Fruit fly (Drosophila melanogaster) whole organism, embryonic: ENCODE measurements around the gene Nckx30C.

ENCODE experiments used
- Atf3 ChIP-seq: fragments of 200-800 bp; sonication (Bioruptor generic); optimal IDR thresholded peaks from 3 replicates; lab custom pipeline; 2016; ENCODE audit warnings: missing biosample characterization, missing genetic modification characterization
- Blimp-1 ChIP-seq: fragments of 200-800 bp; sonication (Bioruptor generic); optimal IDR thresholded peaks from 3 replicates; lab custom pipeline; 2018; ENCODE audit warnings: missing biosample characterization, missing genetic modification characterization, mild to moderate bottlenecking, moderate library complexity, missing genetic modification reagents
- CG10366 ChIP-seq: fragments of 200-800 bp; sonication (Bioruptor generic); IDR thresholded peaks from 2 replicates; pipeline ENCODE4 v1.3.6; 2022; ENCODE audit warnings: missing biosample characterization, missing genetic modification characterization
- CG12299 ChIP-seq: fragments of 200-800 bp; sonication (Bioruptor generic); optimal IDR thresholded peaks from 2 replicates; lab custom pipeline; 2018; ENCODE audit warnings: missing biosample characterization, mild to moderate bottlenecking, missing genetic modification characterization
- CG13424 ChIP-seq: fragments of 200-800 bp; sonication (Bioruptor generic); optimal IDR thresholded peaks from 2 replicates; lab custom pipeline; 2019; ENCODE audit warnings: missing biosample characterization, mild to moderate bottlenecking, missing genetic modification characterization, moderate library complexity
- CG14710 ChIP-seq: fragments of 200-800 bp; sonication (Bioruptor generic); optimal IDR thresholded peaks from 3 replicates; lab custom pipeline; 2019; ENCODE audit warnings: missing biosample characterization, mild to moderate bottlenecking, missing genetic modification characterization, moderate library complexity
- CG15479 ChIP-seq: fragments of 200-800 bp; sonication (Bioruptor generic); optimal IDR thresholded peaks from 3 replicates; lab custom pipeline; 2019; ENCODE audit warnings: missing biosample characterization, mild to moderate bottlenecking, missing genetic modification characterization, moderate library complexity
- CG17186 ChIP-seq: fragments of 200-800 bp; sonication (Bioruptor generic); optimal IDR thresholded peaks from 3 replicates; lab custom pipeline; 2017; ENCODE audit warnings: missing biosample characterization, missing genetic modification reagents, missing genetic modification characterization
- CG18011 ChIP-seq: fragments of 200-800 bp; sonication (Bioruptor generic); optimal IDR thresholded peaks from 2 replicates; lab custom pipeline; 2017; ENCODE audit warnings: missing biosample characterization, missing genetic modification characterization, mild to moderate bottlenecking, moderate library complexity, missing genotype
- CG18476 ChIP-seq: fragments of 200-800 bp; sonication (Bioruptor generic); optimal IDR thresholded peaks from 2 replicates; lab custom pipeline; 2016; ENCODE audit warnings: missing biosample characterization, mild to moderate bottlenecking, missing genetic modification characterization
- CG18599 ChIP-seq: fragments of 200-800 bp; sonication (Bioruptor generic); optimal IDR thresholded peaks from 3 replicates; lab custom pipeline; 2017; ENCODE audit warnings: missing biosample characterization, missing genetic modification characterization, mild to moderate bottlenecking, moderate library complexity, missing genetic modification reagents
- CG33557 ChIP-seq: fragments of 200-800 bp; sonication (Bioruptor generic); optimal IDR thresholded peaks from 2 replicates; lab custom pipeline; 2019; ENCODE audit warnings: missing biosample characterization, mild to moderate bottlenecking, missing genetic modification characterization, moderate library complexity
- CG34224 ChIP-seq: fragments of 200-800 bp; sonication (Bioruptor generic); IDR thresholded peaks from 3 replicates; pipeline ENCODE4 v1.3.6; 2022; ENCODE audit warnings: missing biosample characterization, missing genetic modification characterization; ENCODE audit not compliant: partially characterized antibody
- CG42726 ChIP-seq: fragments of 200-800 bp; sonication (Bioruptor generic); IDR thresholded peaks from 2 replicates; pipeline ENCODE4 v1.3.6; 2022; ENCODE audit warnings: missing biosample characterization, missing genetic modification characterization; ENCODE audit not compliant: partially characterized antibody
- CG6689 ChIP-seq: fragments of 200-800 bp; sonication (Bioruptor generic); IDR thresholded peaks from 2 replicates; pipeline ENCODE4 v1.3.6; 2022; ENCODE audit warnings: missing biosample characterization, missing genetic modification characterization
- CG7963 ChIP-seq: fragments of 200-800 bp; sonication (Bioruptor generic); IDR thresholded peaks from 3 replicates; pipeline ENCODE4 v1.3.6; 2022; ENCODE audit warnings: missing biosample characterization, missing genetic modification characterization; ENCODE audit not compliant: partially characterized antibody
- CG8281 ChIP-seq: fragments of 200-800 bp; sonication (Bioruptor generic); optimal IDR thresholded peaks from 2 replicates; lab custom pipeline; 2018; ENCODE audit warnings: missing biosample characterization, mild to moderate bottlenecking, missing genetic modification characterization, moderate library complexity
- CG9817 ChIP-seq: fragments of 200-800 bp; sonication (Bioruptor generic); optimal IDR thresholded peaks from 2 replicates; lab custom pipeline; 2018; ENCODE audit warnings: missing biosample characterization, mild to moderate bottlenecking, missing genetic modification characterization, moderate library complexity
- D ChIP-seq, 2 experiments: fragments of 200-800 bp in 1 of 2; fragments of >200 bp in 1 of 2; sonication (Bioruptor generic) in 1 of 2; optimal IDR thresholded peaks; 2 replicates in 1 of 2; 3 replicates in 1 of 2; lab custom pipeline; 2017; ENCODE audit warnings: mild to moderate bottlenecking in 1 of 2, missing biosample characterization in 1 of 2, missing genetic modification characterization in 1 of 2, missing genetic modification reagents in 1 of 2
- Dfd ChIP-seq, 2 experiments: fragments of >200 bp; optimal IDR thresholded peaks; 2 replicates each; lab custom pipeline; 2017; ENCODE audit warnings: missing biosample characterization in 2 of 2, missing genetic modification characterization in 2 of 2
- Dref ChIP-seq: fragments of 200-800 bp; sonication (Bioruptor generic); IDR thresholded peaks from 2 replicates; pipeline ENCODE4 v1.3.6; 2022; ENCODE audit warnings: missing biosample characterization, missing genetic modification characterization
- Ets65A ChIP-seq: fragments of 200-800 bp; sonication (Bioruptor generic); peaks from one replicate; lab custom pipeline; 2016; ENCODE audit warnings: missing biosample characterization, missing genetic modification characterization
- H2.0 ChIP-seq: fragments of 200-800 bp; sonication (Bioruptor generic); IDR thresholded peaks from 2 replicates; pipeline ENCODE4 v1.3.6; 2022; ENCODE audit warnings: missing biosample characterization, missing genetic modification characterization
- HHEX ChIP-seq: fragments of 200-800 bp; sonication (Bioruptor generic); optimal IDR thresholded peaks from 3 replicates; lab custom pipeline; 2017; ENCODE audit warnings: missing biosample characterization, mild to moderate bottlenecking, missing genetic modification characterization, missing genetic modification reagents
- Hr3 ChIP-seq: fragments of 200-800 bp; sonication (Bioruptor generic); optimal IDR thresholded peaks from 3 replicates; lab custom pipeline; 2016; ENCODE audit warnings: missing biosample characterization, missing genetic modification characterization
- Hsf ChIP-seq: fragments of 200-800 bp; sonication (Bioruptor generic); optimal IDR thresholded peaks from 3 replicates; lab custom pipeline; 2016; ENCODE audit warnings: missing biosample characterization, missing genetic modification characterization
- Lpt ChIP-seq: fragments of >200 bp; optimal IDR thresholded peaks from 2 replicates; lab custom pipeline; 2018; ENCODE audit warnings: missing biosample characterization, missing genetic modification characterization
- NK7.1 ChIP-seq: fragments of 200-800 bp; sonication (Bioruptor generic); optimal IDR thresholded peaks from 3 replicates; lab custom pipeline; 2016; ENCODE audit warnings: missing biosample characterization, missing genetic modification characterization
- Nf-YC ChIP-seq: fragments of 200-800 bp; optimal IDR thresholded peaks from 3 replicates; lab custom pipeline; 2019; ENCODE audit warnings: missing biosample characterization, mild to moderate bottlenecking, missing genetic modification characterization, moderate library complexity
- Rfx ChIP-seq: fragments of 200-800 bp; sonication (Bioruptor generic); IDR thresholded peaks from 2 replicates; pipeline ENCODE4 v1.3.6; 2022; ENCODE audit warnings: missing biosample characterization, missing genetic modification characterization
- Sry-β ChIP-seq: fragments of 200-800 bp; sonication (Bioruptor generic); optimal IDR thresholded peaks from 2 replicates; lab custom pipeline; 2018; ENCODE audit warnings: missing biosample characterization, mild to moderate bottlenecking, missing genetic modification characterization, moderate library complexity
- Tbp ChIP-seq: fragments of >200 bp; optimal IDR thresholded peaks from 2 replicates; lab custom pipeline; 2018; ENCODE audit warnings: missing biosample characterization, missing genetic modification characterization
- ara ChIP-seq: fragments of 200-800 bp; sonication (Bioruptor generic); IDR thresholded peaks from 2 replicates; pipeline ENCODE4 v1.3.6; 2022; ENCODE audit warnings: missing biosample characterization, missing genetic modification characterization
- crol ChIP-seq: fragments of 200-800 bp; sonication (Bioruptor generic); IDR thresholded peaks from 2 replicates; pipeline ENCODE4 v1.3.6; 2022; ENCODE audit warnings: missing biosample characterization, missing genetic modification characterization
- cwo ChIP-seq: fragments of 200-800 bp; sonication (Bioruptor generic); optimal IDR thresholded peaks from 3 replicates; lab custom pipeline; 2017; ENCODE audit warnings: missing biosample characterization, missing genetic modification characterization, mild to moderate bottlenecking, moderate library complexity, missing genetic modification reagents
- danr ChIP-seq: fragments of 200-800 bp; sonication (Bioruptor generic); IDR thresholded peaks from 2 replicates; pipeline ENCODE4 v1.3.6; 2022; ENCODE audit warnings: missing biosample characterization, missing genetic modification characterization
- fu2 ChIP-seq: fragments of 200-800 bp; sonication (Bioruptor generic); optimal IDR thresholded peaks from 2 replicates; lab custom pipeline; 2016; ENCODE audit warnings: missing biosample characterization, missing genetic modification characterization
- jing ChIP-seq: fragments of 200-800 bp; sonication (Bioruptor generic); optimal IDR thresholded peaks from 2 replicates; lab custom pipeline; 2018; ENCODE audit warnings: missing biosample characterization, mild to moderate bottlenecking, missing genetic modification characterization
- luna ChIP-seq: fragments of 200-800 bp; sonication (Bioruptor generic); optimal IDR thresholded peaks from 2 replicates; lab custom pipeline; 2016; ENCODE audit warnings: missing biosample characterization, missing genetic modification characterization
- mirr ChIP-seq: fragments of 200-800 bp; sonication (Bioruptor generic); optimal IDR thresholded peaks from 3 replicates; lab custom pipeline; 2018; ENCODE audit warnings: missing biosample characterization, mild to moderate bottlenecking, missing genetic modification characterization
- mld ChIP-seq: fragments of 200-800 bp; sonication (Bioruptor generic); IDR thresholded peaks from 3 replicates; pipeline ENCODE4 v1.3.6; 2022; ENCODE audit warnings: missing biosample characterization, missing genetic modification characterization; ENCODE audit not compliant: partially characterized antibody
- odd ChIP-seq: fragments of 200-800 bp; sonication (Bioruptor generic); optimal IDR thresholded peaks from 2 replicates; lab custom pipeline; 2017; ENCODE audit warnings: missing biosample characterization, mild to moderate bottlenecking, missing genetic modification characterization
- pho ChIP-seq: fragments of 200-800 bp; sonication (Bioruptor generic); optimal IDR thresholded peaks from 2 replicates; lab custom pipeline; 2016; ENCODE audit warnings: missing biosample characterization, missing genetic modification characterization
- ro ChIP-seq: fragments of 200-800 bp; sonication (Bioruptor generic); IDR thresholded peaks from 2 replicates; pipeline ENCODE4 v1.3.6; 2022; ENCODE audit warnings: missing biosample characterization, missing genetic modification characterization
- sd ChIP-seq: fragments of 200-800 bp; sonication (Bioruptor generic); optimal IDR thresholded peaks from 3 replicates; lab custom pipeline; 2018; ENCODE audit warnings: missing biosample characterization, mild to moderate bottlenecking, missing genetic modification characterization, moderate library complexity
- shn ChIP-seq: fragments of 200-800 bp; sonication (Bioruptor generic); optimal IDR thresholded peaks from 3 replicates; lab custom pipeline; 2016; ENCODE audit warnings: missing biosample characterization, missing genetic modification characterization
- tap ChIP-seq: fragments of 200-800 bp; optimal IDR thresholded peaks from 3 replicates; lab custom pipeline; 2019; ENCODE audit warnings: missing biosample characterization, mild to moderate bottlenecking, missing genetic modification characterization, moderate library complexity
- tin ChIP-seq: fragments of 200-800 bp; sonication (Bioruptor generic); optimal IDR thresholded peaks from 3 replicates; lab custom pipeline; 2016; ENCODE audit warnings: missing biosample characterization, missing genetic modification characterization

Gene Nckx30C

DNA sequence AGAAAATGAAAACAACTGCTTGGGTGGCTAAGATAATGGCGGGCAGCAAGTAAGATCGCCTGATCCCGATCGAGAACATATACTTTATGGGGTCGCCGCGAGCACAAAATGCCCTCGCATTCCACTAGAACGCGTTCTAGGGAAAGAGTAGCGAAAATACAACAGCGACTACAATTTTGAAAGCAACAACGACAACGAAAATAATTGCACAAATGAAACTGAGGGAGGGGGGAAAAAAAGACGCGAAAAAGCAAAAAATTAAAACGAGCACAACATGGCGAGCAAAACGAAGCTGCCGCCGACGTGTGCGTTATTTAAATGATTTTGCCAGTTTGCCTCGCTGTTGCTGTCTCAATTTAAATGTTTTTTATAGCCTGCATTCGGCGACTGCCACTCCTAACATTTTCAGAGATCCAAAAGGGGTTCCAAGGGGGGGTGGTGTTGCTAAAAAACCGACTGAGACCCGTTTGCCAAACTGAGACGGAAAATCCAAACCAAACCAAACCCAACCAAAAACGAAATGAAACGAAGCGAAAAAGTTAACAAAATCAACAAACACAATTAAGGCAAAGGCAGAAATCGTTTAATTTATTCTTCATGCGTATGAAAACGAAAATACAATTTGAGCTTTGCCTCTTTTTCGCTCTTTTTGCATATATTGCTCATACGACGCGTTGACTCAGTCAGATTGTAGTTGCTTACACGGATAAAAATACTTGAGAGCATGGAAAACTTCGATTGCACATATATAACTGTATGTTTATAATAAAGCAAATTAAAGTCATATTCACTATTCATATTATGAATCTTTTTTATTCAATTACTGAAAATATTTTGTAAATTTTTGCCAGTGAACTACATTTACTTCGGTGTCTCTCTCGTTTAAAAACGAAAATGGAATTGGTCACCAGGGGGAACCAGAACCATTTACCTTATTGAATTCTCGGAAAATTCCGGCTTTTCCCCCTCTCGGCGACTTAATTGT, 53.6 kb downstream of the Nckx30C start (continued):
- TF ChIP-seq tap (tag; lab: Kevin White, UChicago), result peak; percentile 41
- TF ChIP-seq pho (GFP tag; lab: Kevin White, UChicago), result peak; percentile 40
- TF ChIP-seq jing (GFP tag; lab: Kevin White, UChicago), result no peak
- no peak for TF ChIP-seq fu2 (GFP tag; lab: Kevin White, UChicago)
- TF ChIP-seq tin (GFP tag; lab: Kevin White, UChicago), result peak; percentile 33
- TF ChIP-seq CG6689 (GFP tag; lab: Robert Waterston, UW), result peak; percentile 81
- TF ChIP-seq CG18011 (GFP tag; lab: Kevin White, UChicago), result peak; percentile 46
- TF ChIP-seq CG18599 (GFP tag; lab: Kevin White, UChicago), result peak; percentile 76
- peak; percentile 81 for TF ChIP-seq H2.0 (GFP tag; lab: Robert Waterston, UW)
- TF ChIP-seq Rfx (GFP tag; lab: Robert Waterston, UW), result peak; percentile 91
- TF ChIP-seq Atf3 (GFP tag; lab: Kevin White, UChicago), result no peak
- no peak for TF ChIP-seq mirr (GFP tag; lab: Kevin White, UChicago)
- peak; percentile 39 for TF ChIP-seq CG18476
- no peak for TF ChIP-seq D (optimal IDR thresholded peaks at IDR 0.05; lab: Kevin White, UChicago)
- TF ChIP-seq D (GFP tag; optimal IDR thresholded peaks at IDR 0.05; lab: Kevin White, UChicago), result no peak
- TF ChIP-seq CG15479 (GFP tag; lab: Kevin White, UChicago), result no peak
- TF ChIP-seq sd (tag; lab: Kevin White, UChicago), result peak; percentile 29
- no peak for TF ChIP-seq Tbp
- no peak for TF ChIP-seq ro (GFP tag; lab: Robert Waterston, UW)
- TF ChIP-seq CG12299 (tag; lab: Kevin White, UChicago), result no peak
- TF ChIP-seq odd (GFP tag; lab: Kevin White, UChicago), result no peak
- TF ChIP-seq HHEX (GFP tag; lab: Kevin White, UChicago), result peak; percentile 60
- no peak for TF ChIP-seq shn
- TF ChIP-seq CG33557 (GFP tag; lab: Kevin White, UChicago), result no peak
- peak; percentile 38 for TF ChIP-seq CG9817 (tag; lab: Kevin White, UChicago)
- TF ChIP-seq luna, result no peak
- no peak for TF ChIP-seq Ets65A (GFP tag; lab: Kevin White, UChicago)
- TF ChIP-seq mld (GFP tag; lab: Robert Waterston, UW), result no peak
- no peak for TF ChIP-seq CG8281 (tag; lab: Kevin White, UChicago)
- TF ChIP-seq ara (GFP tag; lab: Robert Waterston, UW), result no peak
- TF ChIP-seq CG14710 (tag; lab: Kevin White, UChicago), result no peak
- peak; percentile 39 for TF ChIP-seq Hr3 (GFP tag; lab: Kevin White, UChicago)
- peak; percentile 63 for TF ChIP-seq CG13424 (tag; lab: Kevin White, UChicago)
- no peak for TF ChIP-seq Dfd (GFP tag; optimal IDR thresholded peaks at IDR 0.05; lab: Kevin White, UChicago)
- TF ChIP-seq danr (GFP tag; lab: Robert Waterston, UW), result peak; percentile 47; the same call in 1 of the 2 replicates
- TF ChIP-seq CG34224, result no peak
- TF ChIP-seq Nf-YC (tag; lab: Kevin White, UChicago), result peak; percentile 3
- peak; percentile 56 for TF ChIP-seq Hsf (GFP tag; lab: Kevin White, UChicago)
- no peak for TF ChIP-seq CG42726 (GFP tag; lab: Robert Waterston, UW)
- TF ChIP-seq Dref (GFP tag; lab: Robert Waterston, UW), result no peak
- no peak for TF ChIP-seq CG7963 (GFP tag; lab: Robert Waterston, UW)
- TF ChIP-seq Sry-β (GFP tag; lab: Kevin White, UChicago), result no peak
- TF ChIP-seq cwo (GFP tag; lab: Kevin White, UChicago), result peak; percentile 67
- no peak for TF ChIP-seq CG17186 (GFP tag; lab: Kevin White, UChicago)
- no peak for TF ChIP-seq NK7.1 (GFP tag; lab: Kevin White, UChicago)
- TF ChIP-seq Blimp-1 (GFP tag; lab: Kevin White, UChicago), result peak; percentile 53
- TF ChIP-seq CG10366 (GFP tag; lab: Robert Waterston, UW), result peak; percentile 76
- TF ChIP-seq crol (GFP tag; lab: Robert Waterston, UW), result 0 out of 2 replicates have a peak, but pooled peaks have one; percentile 32
- no peak for TF ChIP-seq Lpt
